Worm (Caenorhabditis elegans) whole organism, L4/young adult: ENCODE results near the gene pfd-1.
"Not testable (repeated sequence)": the region's sequence is repeated elsewhere in the genome, so short reads cannot be mapped to it uniquely, and the experiment has no call there.

ENCODE experiments used
- W03F9.2 ChIP-seq: fragments of 150-350 bp; optimal IDR thresholded peaks from 2 replicates; lab custom pipeline; 2014; ENCODE audit warnings: missing biosample characterization, missing genetic modification characterization
- dao-5 ChIP-seq: sonication (generic microtip); optimal IDR thresholded peaks from 2 replicates; lab custom pipeline; 2016; ENCODE audit warnings: missing genotype, missing genetic modification characterization, moderate library complexity, missing compliant biosample characterization
- him-1 ChIP-seq: sonication (generic microtip); optimal IDR thresholded peaks from 2 replicates; lab custom pipeline; 2016; ENCODE audit warnings: missing genotype, missing genetic modification reagents, missing genetic modification characterization, missing compliant biosample characterization

The pfd-1 gene

ce11 chrIV:11125200-11125599 is 24.7 kb upstream of the pfd-1 start:
- TF ChIP-seq dao-5 (no peak), him-1 (tag; lab: Kevin White, UChicago) (no peak), W03F9.2 (tag; lab: Kevin White, UChicago) (no peak)

DNA sequence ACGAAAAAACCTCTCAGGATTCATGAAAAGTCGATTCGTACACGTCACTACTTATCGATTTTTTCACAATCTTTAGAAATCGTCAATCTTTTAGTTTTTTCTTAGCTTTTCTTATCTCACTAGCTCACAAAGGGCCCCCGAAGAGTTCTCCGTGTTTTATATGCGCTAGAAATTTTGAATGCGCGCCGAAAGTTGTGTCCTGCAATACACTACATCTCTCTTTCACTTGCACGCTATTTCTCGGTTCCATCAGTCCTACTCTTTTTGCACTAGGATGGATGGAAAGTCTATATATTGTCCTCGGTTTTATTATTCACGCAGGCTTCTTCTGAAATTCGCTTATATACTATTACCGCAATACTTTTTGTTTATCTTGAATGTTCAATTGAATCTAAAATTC is 24.3 kb upstream of the pfd-1 start:
- TF ChIP-seq dao-5 (no peak), him-1 (tag; lab: Kevin White, UChicago) (no peak), W03F9.2 (tag; lab: Kevin White, UChicago) (no peak)

DNA sequence TGAATTAATAATTGTTTCAGACTA is 24.1 kb upstream of the pfd-1 start, which contains the start of gene swsn-4:
Gene swsn-4 (plus strand): TSS at position 21 of the 24 bp plus-strand sequence.
- TF ChIP-seq dao-5: no peak
- no peak for TF ChIP-seq W03F9.2 (tag; lab: Kevin White, UChicago)
- TF ChIP-seq him-1 (tag; lab: Kevin White, UChicago): no peak

ce11 chrIV:11126028-11126427 is 23.9 kb upstream of the pfd-1 start:
- no peak for TF ChIP-seq W03F9.2 (tag; lab: Kevin White, UChicago)
- TF ChIP-seq him-1 (tag; lab: Kevin White, UChicago): no peak
- no peak for TF ChIP-seq dao-5

DNA sequence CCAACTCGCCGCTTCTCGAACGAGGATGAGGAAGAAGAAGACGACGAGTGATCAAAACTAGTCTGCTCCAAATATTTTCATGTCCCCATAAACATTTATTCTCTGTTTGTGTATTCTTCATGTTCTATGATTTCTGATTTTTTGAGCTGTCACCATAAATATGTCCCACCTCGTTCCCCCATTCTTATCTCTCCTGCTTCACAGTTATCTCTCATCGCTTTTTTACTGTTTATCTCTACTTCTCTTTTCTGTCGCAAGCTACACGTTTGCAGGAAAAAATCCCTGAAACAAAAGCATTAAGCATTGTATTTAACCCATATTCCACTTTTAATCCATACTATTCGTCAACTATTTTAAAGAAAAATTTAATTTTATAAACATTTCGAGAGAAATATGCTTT is 19.1 kb upstream of the pfd-1 start:
- TF ChIP-seq W03F9.2 (tag; lab: Kevin White, UChicago): no peak
- TF ChIP-seq him-1 (tag; lab: Kevin White, UChicago): no peak
- TF ChIP-seq dao-5: no peak

ce11 chrIV:11131268-11131667 is 18.6 kb upstream of the pfd-1 start, which contains the start of gene ard-1:
Gene ard-1 (plus strand): TSS chrIV:11131279.
- TF ChIP-seq him-1 (tag; lab: Kevin White, UChicago) (no peak), dao-5 (no peak), W03F9.2 (tag; lab: Kevin White, UChicago) (no peak)

DNA sequence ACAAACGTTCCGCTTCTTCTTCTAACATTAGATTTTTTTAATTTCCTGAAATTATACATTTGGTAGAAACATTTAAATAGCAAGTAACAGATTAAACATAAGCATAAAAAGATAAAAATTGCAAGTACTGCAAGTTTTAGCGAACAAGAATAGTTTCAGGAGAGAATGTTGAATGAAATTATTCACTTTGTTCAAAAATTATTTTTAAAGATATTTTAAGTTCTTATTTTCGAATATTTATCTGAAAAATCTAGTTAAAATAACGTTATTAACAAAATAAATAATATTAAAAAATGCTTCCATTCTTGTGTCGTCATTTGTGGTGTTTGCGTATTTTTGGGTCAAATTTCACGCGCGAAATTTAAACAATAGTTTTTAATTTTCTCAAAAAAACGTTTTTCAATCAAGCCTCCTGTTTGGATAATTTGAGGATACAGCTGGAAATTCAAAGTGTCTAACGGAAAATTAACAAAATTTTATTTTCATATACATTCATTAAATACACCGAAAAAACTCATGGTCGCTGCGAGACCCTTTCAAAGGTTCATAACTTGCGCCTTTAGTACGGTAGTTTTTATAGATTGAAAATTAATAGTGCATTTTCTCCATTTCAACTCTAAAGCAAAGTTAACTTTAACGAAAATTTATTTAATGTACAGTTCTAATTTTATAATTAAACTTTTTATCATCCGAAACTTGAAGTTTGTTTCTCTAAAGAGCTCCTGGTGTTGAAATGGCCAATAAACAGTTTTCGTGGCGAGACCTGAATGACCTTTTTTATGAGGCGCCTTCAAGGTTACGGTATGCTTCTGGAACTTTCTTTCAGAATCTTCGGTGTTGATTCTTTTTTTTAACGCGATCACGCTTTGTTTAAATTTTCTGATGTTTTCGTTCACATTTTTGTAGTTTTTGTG is 7.3 kb upstream of the pfd-1 start, which contains the start of gene skih-2:
Gene skih-2 (minus strand): TSS at position 51 of the 914 bp plus-strand sequence.
- TF ChIP-seq W03F9.2 (tag; lab: Kevin White, UChicago) (peak; percentile 14), him-1 (tag; lab: Kevin White, UChicago) (no peak), dao-5 (no peak)

- TF ChIP-seq dao-5 (no peak), W03F9.2 (tag; lab: Kevin White, UChicago) (no peak), him-1 (tag; lab: Kevin White, UChicago) (no peak)
Measured at ce11 chrIV:11143228-11143444, 6.8 kb upstream of the pfd-1 start, which contains the start of gene F01G4.4. Gene F01G4.4 (plus strand): TSS chrIV:11143345.

- TF ChIP-seq him-1 (tag; lab: Kevin White, UChicago) (no peak), dao-5 (no peak), W03F9.2 (tag; lab: Kevin White, UChicago) (no peak)
Measured at ce11 chrIV:11145929-11146339, 4.0 kb upstream of the pfd-1 start.

ce11 chrIV:11146492-11146891 is 3.4 kb upstream of the pfd-1 start:
- TF ChIP-seq him-1 (tag; lab: Kevin White, UChicago) (no peak), dao-5 (no peak), W03F9.2 (tag; lab: Kevin White, UChicago) (no peak)

ce11 chrIV:11146962-11147470 is 2.9 kb upstream of the pfd-1 start, which contains the start of gene pigq-1:
Gene pigq-1 (minus strand): TSS chrIV:11147247.
- TF ChIP-seq dao-5 (peak; percentile 12), W03F9.2 (tag; lab: Kevin White, UChicago) (no peak), him-1 (tag; lab: Kevin White, UChicago) (no peak)

ce11 chrIV:11148788-11149366 is 1.0 kb upstream of the pfd-1 start:
- TF ChIP-seq dao-5: no peak
- TF ChIP-seq him-1 (tag; lab: Kevin White, UChicago): no peak
- peak; percentile 26 for TF ChIP-seq W03F9.2 (tag; lab: Kevin White, UChicago)

DNA sequence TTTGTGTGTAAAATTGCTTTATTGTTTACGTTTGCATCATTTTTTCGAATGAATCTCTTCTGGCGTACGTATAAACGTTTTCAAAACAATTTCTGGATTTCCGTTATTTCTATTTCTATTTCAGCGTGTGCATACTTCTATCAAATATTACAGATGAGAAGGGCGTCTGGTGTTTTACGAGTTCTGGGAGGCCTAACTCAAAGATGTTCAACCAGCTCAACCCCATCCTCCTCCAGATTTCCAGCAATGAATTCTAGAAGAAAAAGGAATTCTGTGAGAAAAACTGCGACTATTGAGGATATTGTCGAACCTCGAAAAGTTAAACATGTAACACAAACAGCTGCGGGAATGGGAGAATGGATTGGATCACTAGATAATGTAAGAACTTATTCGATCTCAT is 931 bp downstream of the pfd-1 start, which contains the start of gene C08F8.2:
Gene C08F8.2 (plus strand): TSS at position 154 of the 400 bp plus-strand sequence.
- TF ChIP-seq W03F9.2 (tag; lab: Kevin White, UChicago): no peak
- TF ChIP-seq him-1 (tag; lab: Kevin White, UChicago): no peak

DNA sequence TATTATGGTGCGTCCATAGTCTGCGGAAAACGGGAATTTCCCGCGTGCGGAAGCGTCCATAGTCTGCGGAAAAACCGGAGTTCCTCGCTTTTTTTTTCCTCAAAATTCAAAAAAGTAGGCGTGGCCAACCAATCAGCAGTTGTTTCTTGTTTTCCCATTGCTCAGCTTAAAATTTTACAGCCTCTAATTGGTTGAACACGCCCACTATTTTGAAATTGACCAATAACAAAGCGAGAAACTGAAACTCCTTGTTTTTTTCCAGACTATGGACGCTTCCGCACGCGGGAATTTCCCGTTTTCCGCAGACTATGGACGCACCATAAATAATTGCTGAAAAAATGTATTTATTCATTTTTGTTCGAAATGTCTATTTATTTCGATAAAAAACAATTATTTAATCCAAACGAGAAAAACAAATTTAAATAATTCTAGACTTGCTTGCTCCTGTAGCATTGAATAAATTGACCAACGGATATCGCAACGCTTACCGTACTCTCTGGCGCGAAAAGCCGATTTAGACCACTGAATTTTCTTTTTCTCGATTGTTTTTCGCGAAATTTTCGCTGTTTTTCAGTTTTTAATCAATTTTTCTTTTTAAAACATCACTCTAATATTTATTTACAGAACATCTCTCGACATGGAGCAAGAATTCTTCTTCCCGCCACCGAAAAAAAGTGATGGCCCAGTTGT is 4.7 kb downstream of the pfd-1 start, which contains the start of gene C08F8.3:
Gene C08F8.3 (plus strand): TSS at position 620 of the 690 bp plus-strand sequence.
- TF ChIP-seq W03F9.2 (tag; lab: Kevin White, UChicago); him-1 (tag; lab: Kevin White, UChicago); dao-5: not testable (repeated sequence)
